ENCODE assay signal across 3 fruit fly cellular contexts in genomic region chr2L:20097105-20097631, dm6.
TF ChIP-seq lines count a peak whose summit lies in the region.

Gene mRpS18B (minus strand): TSS chr2L:20097253.
Gene Kua (plus strand): TSS chr2L:20097581.

TF ChIP-seq in whole organism, adult, 20 proteins besides CTCF, POLR2A, EP300 and RAD21 (continued from another document):
- TF ChIP-seq CG11617 (GFP tag; optimal IDR thresholded peaks at IDR 0.05; lab: Kevin White, UChicago) = peak; percentile 41
TF ChIP-seq in whole organism, adult: peak in this region for 10.

TF ChIP-seq in whole organism, embryonic, 481 proteins besides CTCF, POLR2A, EP300 and RAD21 (continued from another document and continues in another):
- TF ChIP-seq zen2 (GFP tag; IDR thresholded peaks at IDR 0.05; lab: Robert Waterston, UW; ENCODE audit: partially characterized antibody) (no peak), pb (GFP tag; optimal IDR thresholded peaks at IDR 0.05; lab: Kevin White, UChicago) (no peak), Ada2b (GFP tag; IDR thresholded peaks at IDR 0.05; lab: Robert Waterston, UW) (peak; percentile 60), pzg (GFP tag; optimal IDR thresholded peaks at IDR 0.05; lab: Kevin White, UChicago) (peak; percentile 48), CG13624 (GFP tag; optimal IDR thresholded peaks at IDR 0.05; lab: Kevin White, UChicago) (peak; percentile 26), tna (GFP tag; IDR thresholded peaks at IDR 0.05; lab: Robert Waterston, UW; ENCODE audit: partially characterized antibody) (no peak), disco-r (GFP tag; optimal IDR thresholded peaks at IDR 0.05; lab: Kevin White, UChicago) (no peak), hb (GFP tag; IDR thresholded peaks at IDR 0.05; lab: Robert Waterston, UW; ENCODE audit: partially characterized antibody) (no peak), CG12942 (GFP tag; optimal IDR thresholded peaks at IDR 0.05; lab: Kevin White, UChicago) (peak; percentile 59), Lpt (GFP tag; optimal IDR thresholded peaks at IDR 0.05; lab: Kevin White, UChicago) (no peak), CG2712 (tag; optimal IDR thresholded peaks at IDR 0.05; lab: Kevin White, UChicago) (peak; percentile 70), CG13287 (GFP tag; IDR thresholded peaks at IDR 0.05; lab: Robert Waterston, UW; ENCODE audit: partially characterized antibody) (peak; percentile 68), CG6272 (GFP tag; IDR thresholded peaks at IDR 0.05; lab: Robert Waterston, UW) (peak; percentile 43; the same call in 1 of the 2 replicates), Nf-YB (GFP tag; optimal IDR thresholded peaks at IDR 0.05; lab: Kevin White, UChicago) (peak; percentile 3), CG2678 (tag; optimal IDR thresholded peaks at IDR 0.05; lab: Kevin White, UChicago) (peak; percentile 65), CG15696 (tag; optimal IDR thresholded peaks at IDR 0.05; lab: Kevin White, UChicago) (peak; percentile 65), dmrt99B (tag; optimal IDR thresholded peaks at IDR 0.05; lab: Kevin White, UChicago) (peak; percentile 62), sisA (GFP tag; IDR thresholded peaks at IDR 0.05; lab: Robert Waterston, UW) (peak; percentile 64; the same call in 1 of the 2 replicates), CG3847 (GFP tag; IDR thresholded peaks at IDR 0.05; lab: Robert Waterston, UW) (peak; percentile 71), CG12391 (tag; optimal IDR thresholded peaks at IDR 0.05; lab: Kevin White, UChicago) (peak; percentile 70), Sox100B (GFP tag; optimal IDR thresholded peaks at IDR 0.05; lab: Kevin White, UChicago) (peak; percentile 62), bbx (GFP tag; IDR thresholded peaks at IDR 0.05; lab: Robert Waterston, UW; ENCODE audit: partially characterized antibody) (peak; percentile 60; the same call in 1 of the 2 replicates), CG17612 (GFP tag; IDR thresholded peaks at IDR 0.05; lab: Robert Waterston, UW) (no peak), CG10147 (GFP tag; optimal IDR thresholded peaks at IDR 0.05; lab: Kevin White, UChicago) (peak; percentile 53), BEAF-32 (GFP tag; optimal IDR thresholded peaks at IDR 0.05; lab: Kevin White, UChicago) (peak; percentile 71), Mad (GFP tag; optimal IDR thresholded peaks at IDR 0.05; lab: Kevin White, UChicago) (peak; percentile 0), CG13894 (tag; optimal IDR thresholded peaks at IDR 0.05; lab: Kevin White, UChicago) (peak; percentile 44), Dad (GFP tag; optimal IDR thresholded peaks at IDR 0.05; lab: Kevin White, UChicago) (no peak), HLH4C (GFP tag; IDR thresholded peaks at IDR 0.05; lab: Robert Waterston, UW; ENCODE audit: partially characterized antibody) (no peak; the same call in 2 of the 3 replicates), H15 (GFP tag; IDR thresholded peaks at IDR 0.05; lab: Robert Waterston, UW) (peak; percentile 52; the same call in 1 of the 3 replicates), vvl (GFP tag; IDR thresholded peaks at IDR 0.05; lab: Robert Waterston, UW) (peak; percentile 65), CG8089 (GFP tag; optimal IDR thresholded peaks at IDR 0.05; lab: Kevin White, UChicago) (no peak), CG31441 (GFP tag; IDR thresholded peaks at IDR 0.05; lab: Robert Waterston, UW) (peak; percentile 64), pan (optimal IDR thresholded peaks at IDR 0.05; lab: Kevin White, UChicago) (no peak), pan (GFP tag; optimal IDR thresholded peaks at IDR 0.05 in 1 of 2, IDR thresholded peaks at IDR 0.05 in 1 of 2) (peak in 1 of 2 experiments; percentile 63), Dref (GFP tag; IDR thresholded peaks at IDR 0.05; lab: Robert Waterston, UW) (peak; percentile 76), aop (GFP tag; IDR thresholded peaks at IDR 0.05; lab: Robert Waterston, UW) (no peak), bowl (GFP tag; IDR thresholded peaks at IDR 0.05; lab: Robert Waterston, UW) (no peak), run (tag; optimal IDR thresholded peaks at IDR 0.05; lab: Kevin White, UChicago) (no peak), CG6254 (GFP tag; optimal IDR thresholded peaks at IDR 0.05; lab: Kevin White, UChicago) (peak; percentile 23), rib (GFP tag; IDR thresholded peaks at IDR 0.05; lab: Robert Waterston, UW) (peak; percentile 17; the same call in 1 of the 2 replicates), HmgZ (tag; optimal IDR thresholded peaks at IDR 0.05; lab: Kevin White, UChicago) (peak; percentile 47), CG12744 (GFP tag; optimal IDR thresholded peaks at IDR 0.05; lab: Kevin White, UChicago) (no peak), Bgb (GFP tag; IDR thresholded peaks at IDR 0.05; lab: Robert Waterston, UW; ENCODE audit: partially characterized antibody) (peak; percentile 70), seq (GFP tag; IDR thresholded peaks at IDR 0.05; lab: Robert Waterston, UW) (no peak), Rx (GFP tag; IDR thresholded peaks at IDR 0.05; lab: Robert Waterston, UW) (no peak), caup (GFP tag; optimal IDR thresholded peaks at IDR 0.05; lab: Kevin White, UChicago; ENCODE audit: severe bottlenecking) (peak; percentile 28), CG30403 (GFP tag; optimal IDR thresholded peaks at IDR 0.05; lab: Kevin White, UChicago) (peak; percentile 63), Dll (GFP tag; IDR thresholded peaks at IDR 0.05; lab: Robert Waterston, UW; ENCODE audit: partially characterized antibody) (peak; percentile 52; the same call in 2 of the 4 replicates), CG7271 (tag; optimal IDR thresholded peaks at IDR 0.05; lab: Kevin White, UChicago) (no peak), fd3F (GFP tag; optimal IDR thresholded peaks at IDR 0.05; lab: Kevin White, UChicago) (peak; percentile 23), Sox102F (GFP tag; optimal IDR thresholded peaks at IDR 0.05; lab: Kevin White, UChicago) (peak; percentile 71), mam (GFP tag; optimal IDR thresholded peaks at IDR 0.05; lab: Kevin White, UChicago) (peak; percentile 26), CG10267 (tag; optimal IDR thresholded peaks at IDR 0.05; lab: Kevin White, UChicago) (peak; percentile 54), CG11247 (GFP tag; IDR thresholded peaks at IDR 0.05; lab: Robert Waterston, UW) (peak; percentile 39; the same call in 1 of the 2 replicates), BtbVII (GFP tag; optimal IDR thresholded peaks at IDR 0.05; lab: Kevin White, UChicago) (peak; percentile 22), CG14441 (GFP tag; IDR thresholded peaks at IDR 0.05; lab: Robert Waterston, UW) (peak; percentile 57; the same call in 1 of the 2 replicates), Hr51 (GFP tag; optimal IDR thresholded peaks at IDR 0.05; lab: Kevin White, UChicago) (peak in 1 of 2 experiments; percentile 52), tin (GFP tag; optimal IDR thresholded peaks at IDR 0.05; lab: Kevin White, UChicago) (peak; percentile 62), CG9215 (GFP tag; IDR thresholded peaks at IDR 0.05; lab: Robert Waterston, UW) (peak; percentile 44), lmd (GFP tag; IDR thresholded peaks at IDR 0.05; lab: Robert Waterston, UW) (peak; percentile 58)

TF ChIP-seq in whole organism, prepupa, 60 proteins besides CTCF, POLR2A, EP300 and RAD21 (continued from another document):
- TF ChIP-seq salr (GFP tag; optimal IDR thresholded peaks at IDR 0.05; lab: Kevin White, UChicago) (no peak), CG8119 (GFP tag; IDR thresholded peaks at IDR 0.05; lab: Robert Waterston, UW) (peak; percentile 31; the same call in 1 of the 3 replicates), CG7368 (GFP tag; optimal IDR thresholded peaks at IDR 0.05; lab: Kevin White, UChicago) (no peak), CG11902 (GFP tag; optimal IDR thresholded peaks at IDR 0.05; lab: Kevin White, UChicago) (peak; percentile 67), Smox (GFP tag; optimal IDR thresholded peaks at IDR 0.05; lab: Kevin White, UChicago) (peak; percentile 43), Hr38 (GFP tag; optimal IDR thresholded peaks at IDR 0.05; lab: Kevin White, UChicago) (no peak), Sox15 (GFP tag; optimal IDR thresholded peaks at IDR 0.05; lab: Kevin White, UChicago) (no peak), Blimp-1 (GFP tag; optimal IDR thresholded peaks at IDR 0.05; lab: Kevin White, UChicago) (no peak), CG9139 (GFP tag; optimal IDR thresholded peaks at IDR 0.05; lab: Kevin White, UChicago) (no peak), cyc (GFP tag; optimal IDR thresholded peaks at IDR 0.05; lab: Kevin White, UChicago) (peak; percentile 42), eg (GFP tag; IDR thresholded peaks at IDR 0.05; lab: Robert Waterston, UW) (peak; percentile 35; the same call in 1 of the 3 replicates), CG8319 (GFP tag; optimal IDR thresholded peaks at IDR 0.05; lab: Kevin White, UChicago) (no peak), spab (GFP tag; optimal IDR thresholded peaks at IDR 0.05; lab: Kevin White, UChicago) (no peak), CG10669 (GFP tag; optimal IDR thresholded peaks at IDR 0.05; lab: Kevin White, UChicago) (no peak), Hr4 (GFP tag; optimal IDR thresholded peaks at IDR 0.05; lab: Kevin White, UChicago) (peak; percentile 49), acj6 (GFP tag; optimal IDR thresholded peaks at IDR 0.05; lab: Kevin White, UChicago) (peak; percentile 43), CG4318 (GFP tag; optimal IDR thresholded peaks at IDR 0.05; lab: Kevin White, UChicago) (peak; percentile 10), Eip93F (GFP tag; optimal IDR thresholded peaks at IDR 0.05; lab: Kevin White, UChicago) (no peak), net (GFP tag; optimal IDR thresholded peaks at IDR 0.05; lab: Kevin White, UChicago) (no peak), fd85E (GFP tag; optimal IDR thresholded peaks at IDR 0.05; lab: Kevin White, UChicago) (no peak), Sox14 (GFP tag; optimal IDR thresholded peaks at IDR 0.05; lab: Kevin White, UChicago) (peak; percentile 9), CG6808 (GFP tag; optimal IDR thresholded peaks at IDR 0.05; lab: Kevin White, UChicago) (no peak), CG15336 (GFP tag; IDR thresholded peaks at IDR 0.05; lab: Robert Waterston, UW) (0 out of 2 replicates have a peak, but pooled peaks have one; percentile 21), achi (GFP tag; optimal IDR thresholded peaks at IDR 0.05; lab: Kevin White, UChicago) (peak; percentile 7), dac (GFP tag; optimal IDR thresholded peaks at IDR 0.05; lab: Kevin White, UChicago) (no peak), CG10631 (GFP tag; optimal IDR thresholded peaks at IDR 0.05; lab: Kevin White, UChicago) (peak; percentile 38), CG3919 (GFP tag; optimal IDR thresholded peaks at IDR 0.05; lab: Kevin White, UChicago) (peak; percentile 42), CG31627 (GFP tag; optimal IDR thresholded peaks at IDR 0.05; lab: Kevin White, UChicago) (peak; percentile 15), CG11294 (GFP tag; IDR thresholded peaks at IDR 0.05; lab: Robert Waterston, UW) (no peak), CG32006 (GFP tag; optimal IDR thresholded peaks at IDR 0.05; lab: Kevin White, UChicago) (peak; percentile 51), CG6163 (GFP tag; IDR thresholded peaks at IDR 0.05; lab: Robert Waterston, UW) (peak; percentile 66), fd59A (GFP tag; optimal IDR thresholded peaks at IDR 0.05; lab: Kevin White, UChicago) (no peak), CG34406 (GFP tag; optimal IDR thresholded peaks at IDR 0.05; lab: Kevin White, UChicago) (peak; percentile 15), svp (GFP tag; lab: Kevin White, UChicago) (no peak), lz (GFP tag; optimal IDR thresholded peaks at IDR 0.05; lab: Kevin White, UChicago) (peak; percentile 35), Eip78C (GFP tag; lab: Kevin White, UChicago) (peak; percentile 79), CG11762 (GFP tag; optimal IDR thresholded peaks at IDR 0.05; lab: Kevin White, UChicago; ENCODE audit: insufficient read depth) (no peak), CG6276 (GFP tag; optimal IDR thresholded peaks at IDR 0.05; lab: Kevin White, UChicago) (no peak), Met (GFP tag; optimal IDR thresholded peaks at IDR 0.05; lab: Kevin White, UChicago) (peak; percentile 29), vri (GFP tag; optimal IDR thresholded peaks at IDR 0.05; lab: Kevin White, UChicago) (peak; percentile 41), Ets96B (tag; optimal IDR thresholded peaks at IDR 0.05; lab: Kevin White, UChicago) (peak; percentile 26)
